Worm (Caenorhabditis elegans) whole organism, L2 larva: ENCODE data around the gene elt-1.
A peak's percentile ranks its signal among the peaks of the same experiment; 100 is the strongest.

Experiments
- C34F6.9 ChIP-seq: fragments of 150-350 bp; optimal IDR thresholded peaks from 2 replicates; lab custom pipeline; 2014; ENCODE audit warnings: missing biosample characterization, missing genetic modification characterization
- F13H6.1 ChIP-seq: sonication (generic microtip); optimal IDR thresholded peaks from 2 replicates; lab custom pipeline; 2016; ENCODE audit warnings: missing genetic modification characterization, missing compliant biosample characterization
- R02D3.7 ChIP-seq: fragments of 150-350 bp; optimal IDR thresholded peaks from 2 replicates; lab custom pipeline; 2014; ENCODE audit warnings: missing biosample characterization, missing genetic modification characterization
- Y55F3AM.14 ChIP-seq: fragments of 200-800 bp; sonication (Bioruptor generic); optimal IDR thresholded peaks from 2 replicates; lab custom pipeline; 2018; ENCODE audit warnings: mild to moderate bottlenecking, missing genetic modification characterization, missing compliant biosample characterization
- alr-1 ChIP-seq: fragments of 150-350 bp; optimal IDR thresholded peaks from 2 replicates; lab custom pipeline; 2014; ENCODE audit warnings: missing biosample characterization, missing genetic modification characterization
- aly-2 ChIP-seq: fragments of 150-350 bp; optimal IDR thresholded peaks from 2 replicates; lab custom pipeline; 2014; ENCODE audit warnings: missing biosample characterization, missing genetic modification characterization
- ama-1 ChIP-seq: fragments of 150-350 bp; optimal IDR thresholded peaks from 2 replicates; lab custom pipeline; 2018; ENCODE audit warnings: inconsistent platforms
- ceh-16 ChIP-seq: fragments of 150-350 bp; optimal IDR thresholded peaks from 2 replicates; lab custom pipeline; 2014; ENCODE audit warnings: missing biosample characterization, missing genetic modification characterization
- crh-2 ChIP-seq: sonication (generic microtip); optimal IDR thresholded peaks from 2 replicates; lab custom pipeline; 2017; ENCODE audit warnings: missing biosample characterization, missing genetic modification characterization
- egl-27 ChIP-seq: sonication (generic microtip); optimal IDR thresholded peaks from 3 replicates; lab custom pipeline; 2017; ENCODE audit warnings: missing biosample characterization, missing genetic modification reagents, missing genetic modification characterization
- elt-1 ChIP-seq: fragments of 150-350 bp; optimal IDR thresholded peaks from 2 replicates; lab custom pipeline; 2014; ENCODE audit warnings: missing biosample characterization, missing genetic modification characterization
- elt-3 ChIP-seq: sonication (generic microtip); optimal IDR thresholded peaks from 2 replicates; lab custom pipeline; 2017; ENCODE audit warnings: missing biosample characterization, missing genetic modification characterization
- fos-1 ChIP-seq: fragments of 150-350 bp; optimal IDR thresholded peaks from 2 replicates; lab custom pipeline; 2014; ENCODE audit warnings: missing biosample characterization, missing genetic modification characterization
- lin-11 ChIP-seq: fragments of 150-350 bp; sonication (generic microtip); optimal IDR thresholded peaks from 2 replicates; lab custom pipeline; 2014; ENCODE audit warnings: missing biosample characterization, missing genetic modification characterization, inconsistent platforms, mixed read lengths
- lin-13 ChIP-seq: fragments of 150-350 bp; optimal IDR thresholded peaks from 2 replicates; lab custom pipeline; 2014; ENCODE audit warnings: missing biosample characterization, missing genetic modification reagents, missing genetic modification characterization
- lin-39 ChIP-seq: fragments of 150-350 bp; optimal IDR thresholded peaks from 2 replicates; lab custom pipeline; 2014; ENCODE audit warnings: missing biosample characterization, missing genetic modification reagents, missing genetic modification characterization
- lsy-2 ChIP-seq, 2 experiments: fragments of 150-350 bp in 1 of 2; sonication (generic microtip) in 1 of 2; optimal IDR thresholded peaks; 2 replicates each; lab custom pipeline; 2014 to 2017; ENCODE audit warnings: missing biosample characterization in 2 of 2, missing genetic modification characterization in 2 of 2
- mab-5 ChIP-seq: fragments of 150-350 bp; optimal IDR thresholded peaks from 2 replicates; lab custom pipeline; 2014; ENCODE audit warnings: missing biosample characterization, missing genetic modification characterization
- mdl-1 ChIP-seq, 2 experiments: fragments of 150-350 bp in 1 of 2; sonication (generic microtip) in 1 of 2; optimal IDR thresholded peaks; 2 replicates each; lab custom pipeline; 2017; ENCODE audit warnings: missing biosample characterization in 2 of 2, missing genetic modification characterization in 2 of 2
- nhr-10 ChIP-seq: sonication (generic microtip); optimal IDR thresholded peaks from 2 replicates; lab custom pipeline; 2017; ENCODE audit warnings: missing biosample characterization, missing genetic modification characterization
- nhr-11 ChIP-seq: fragments of 150-350 bp; optimal IDR thresholded peaks from 2 replicates; lab custom pipeline; 2014; ENCODE audit warnings: missing biosample characterization, missing genetic modification characterization
- nhr-12 ChIP-seq: fragments of 150-350 bp; optimal IDR thresholded peaks from 2 replicates; lab custom pipeline; 2014; ENCODE audit warnings: missing biosample characterization, missing genetic modification characterization
- nhr-129 ChIP-seq: fragments of 150-350 bp; optimal IDR thresholded peaks from 2 replicates; lab custom pipeline; 2014; ENCODE audit warnings: missing biosample characterization, missing genetic modification characterization
- nhr-21 ChIP-seq: fragments of 150-350 bp; optimal IDR thresholded peaks from 2 replicates; lab custom pipeline; 2014; ENCODE audit warnings: missing biosample characterization, missing genetic modification characterization
- nhr-23 ChIP-seq: fragments of 150-350 bp; optimal IDR thresholded peaks from 2 replicates; lab custom pipeline; 2014; ENCODE audit warnings: missing biosample characterization, missing genetic modification reagents, missing genetic modification characterization
- nhr-237 ChIP-seq: fragments of 150-350 bp; optimal IDR thresholded peaks from 2 replicates; lab custom pipeline; 2014; ENCODE audit warnings: missing biosample characterization, missing genetic modification characterization
- nhr-25 ChIP-seq: fragments of 150-350 bp; sonication (generic microtip); optimal IDR thresholded peaks from 3 replicates; lab custom pipeline; 2014; ENCODE audit warnings: missing biosample characterization, missing genetic modification characterization
- nhr-6 ChIP-seq: fragments of 150-350 bp; optimal IDR thresholded peaks from 2 replicates; lab custom pipeline; 2014; ENCODE audit warnings: missing biosample characterization, missing genetic modification characterization
- peb-1 ChIP-seq: fragments of 150-350 bp; optimal IDR thresholded peaks from 2 replicates; lab custom pipeline; 2014; ENCODE audit warnings: missing biosample characterization, missing genetic modification characterization
- sem-4 ChIP-seq: fragments of 150-350 bp; optimal IDR thresholded peaks from 2 replicates; lab custom pipeline; 2014; ENCODE audit warnings: missing biosample characterization, missing genetic modification reagents, missing genetic modification characterization
- skn-1 ChIP-seq: sonication (generic microtip); optimal IDR thresholded peaks from 2 replicates; lab custom pipeline; 2017; ENCODE audit warnings: missing biosample characterization, missing genetic modification characterization
- sma-9 ChIP-seq, 2 experiments: fragments of 150-350 bp in 1 of 2; sonication (generic microtip) in 1 of 2; optimal IDR thresholded peaks; 2 replicates each; lab custom pipeline; 2014 to 2016; ENCODE audit warnings: missing genetic modification characterization in 2 of 2, mild to moderate bottlenecking in 1 of 2, missing biosample characterization in 1 of 2, missing compliant biosample characterization in 1 of 2, missing genetic modification reagents in 1 of 2, moderate library complexity in 1 of 2
- snpc-4 ChIP-seq: fragments of 150-350 bp; optimal IDR thresholded peaks from 2 replicates; lab custom pipeline; 2014; ENCODE audit warnings: missing biosample characterization, missing genetic modification characterization
- unc-39 ChIP-seq: fragments of 150-350 bp; optimal IDR thresholded peaks from 2 replicates; lab custom pipeline; 2014; ENCODE audit warnings: missing biosample characterization, missing genetic modification characterization
- unc-55 ChIP-seq: fragments of 150-350 bp; sonication (generic microtip); optimal IDR thresholded peaks from 3 replicates; lab custom pipeline; 2014; ENCODE audit warnings: missing biosample characterization, missing genetic modification reagents, missing genetic modification characterization
- unc-62 ChIP-seq: fragments of 150-350 bp; optimal IDR thresholded peaks from 2 replicates; lab custom pipeline; 2014; ENCODE audit warnings: missing biosample characterization, missing genetic modification reagents, missing genetic modification characterization
- ztf-1 ChIP-seq: fragments of 200-800 bp; sonication (Bioruptor generic); conservative IDR thresholded peaks from 2 replicates; pipeline ENCODE4 v1.3.6; 2022; ENCODE audit warnings: missing genetic modification characterization, missing compliant biosample characterization
- ztf-11 ChIP-seq: sonication (generic microtip); optimal IDR thresholded peaks from 2 replicates; lab custom pipeline; 2017; ENCODE audit warnings: missing biosample characterization, missing genetic modification characterization
- ztf-4 ChIP-seq: fragments of 150-350 bp; optimal IDR thresholded peaks from 2 replicates; lab custom pipeline; 2014; ENCODE audit warnings: missing biosample characterization, missing genetic modification characterization

Gene elt-1

DNA sequence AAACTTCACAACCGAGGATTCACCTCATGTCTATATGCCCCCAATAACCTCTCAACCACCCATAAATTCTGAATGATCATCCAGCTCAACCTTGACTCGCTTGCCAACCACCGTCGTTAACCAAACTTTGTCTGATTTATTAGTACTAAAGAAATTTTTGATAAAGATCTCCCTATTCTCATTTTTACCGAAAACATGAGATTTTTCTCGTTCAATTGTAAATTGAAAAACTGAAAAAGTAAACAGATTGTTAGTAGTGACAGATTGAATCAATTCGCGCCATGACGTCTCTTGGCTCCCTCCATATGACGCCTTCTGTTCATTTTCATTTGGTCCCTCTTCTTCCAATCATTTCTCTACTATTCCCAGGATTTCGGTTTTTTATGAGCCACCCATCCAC, 6.8 kb upstream of the elt-1 start:
- TF ChIP-seq elt-1 (no peak), crh-2 (tag; lab: Kevin White, UChicago) (no peak), ceh-16 (tag; lab: Kevin White, UChicago) (peak; percentile 39)

DNA sequence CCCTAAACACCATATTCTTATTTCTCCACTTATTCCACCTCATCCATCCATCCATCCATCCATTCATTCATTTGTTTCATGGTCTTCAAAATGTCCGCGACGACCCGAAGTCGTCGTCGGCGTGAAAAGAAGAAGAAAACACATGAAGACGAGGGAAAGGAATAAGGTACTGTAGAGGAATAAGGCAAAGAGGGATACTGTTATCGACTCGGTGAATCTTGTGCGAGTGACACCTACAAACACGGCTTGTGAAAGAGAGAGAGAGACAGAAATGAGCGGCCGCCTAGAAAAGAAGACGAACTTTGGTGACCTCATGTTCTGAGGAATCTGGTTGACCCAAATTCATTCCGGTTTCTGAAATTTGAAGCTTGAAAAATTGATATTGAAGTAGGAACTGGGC, 5.7 kb upstream of the elt-1 start:
- peak; percentile 40 for TF ChIP-seq elt-1
- no peak for TF ChIP-seq lin-13 (GFP tag; lab: Kevin White, UChicago)

ce11 chrIV:9610923-9611322, 3.9 kb upstream of the elt-1 start:
- no peak for TF ChIP-seq alr-1
- TF ChIP-seq crh-2 (tag; lab: Kevin White, UChicago), result peak; percentile 37
- TF ChIP-seq elt-1, result peak; percentile 26
- no peak for TF ChIP-seq mab-5 (tag; lab: Kevin White, UChicago)
- TF ChIP-seq nhr-21 (tag; lab: Kevin White, UChicago), result no peak

DNA sequence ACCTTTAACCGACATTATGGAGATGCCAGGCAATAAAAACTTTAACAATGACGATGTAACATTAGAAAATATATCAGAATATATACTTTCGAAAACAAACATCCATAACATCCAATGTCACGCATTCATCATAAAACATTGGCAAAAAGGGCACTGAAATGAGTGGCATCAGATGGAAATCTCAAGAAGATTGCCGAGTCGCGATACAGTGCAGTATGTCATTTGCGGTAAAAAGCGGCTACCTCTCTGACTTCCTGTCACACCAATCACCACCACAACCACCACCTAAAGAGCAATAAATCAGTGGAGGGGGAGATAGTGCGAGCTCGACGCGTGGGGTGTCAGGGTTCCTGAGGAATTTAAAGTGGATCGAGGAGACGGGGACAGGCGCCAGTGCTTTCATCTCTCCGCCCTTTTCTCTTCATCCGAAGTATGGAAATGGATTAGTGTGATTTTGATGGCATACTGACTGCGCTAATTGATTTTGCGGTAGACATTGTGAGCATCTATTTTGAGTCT, 1.7 kb upstream of the elt-1 start:
- TF ChIP-seq Y55F3AM.14 (GFP tag; lab: Kevin White, UChicago), result no peak
- no peak for TF ChIP-seq nhr-12 (tag; lab: Kevin White, UChicago)
- no peak for TF ChIP-seq unc-55
- TF ChIP-seq nhr-23 (tag; lab: Kevin White, UChicago), result peak; percentile 97
- TF ChIP-seq aly-2 (tag; lab: Kevin White, UChicago), result no peak
- TF ChIP-seq lin-11 (tag; lab: Kevin White, UChicago), result no peak
- TF ChIP-seq peb-1 (tag; lab: Kevin White, UChicago), result no peak
- TF ChIP-seq ztf-1 (GFP tag; lab: Robert Waterston, UW), result no peak
- TF ChIP-seq ztf-11 (tag; lab: Kevin White, UChicago), result no peak
- no peak for TF ChIP-seq mab-5 (tag; lab: Kevin White, UChicago)
- TF ChIP-seq skn-1 (tag; lab: Kevin White, UChicago), result no peak
- TF ChIP-seq F13H6.1 (tag; lab: Kevin White, UChicago), result no peak
- peak; percentile 60 for TF ChIP-seq elt-1
- TF ChIP-seq crh-2 (tag; lab: Kevin White, UChicago), result no peak

ce11 chrIV:9614060-9614459, 735 bp upstream of the elt-1 start:
- TF ChIP-seq nhr-23 (tag; lab: Kevin White, UChicago), result peak; percentile 99
- TF ChIP-seq peb-1 (tag; lab: Kevin White, UChicago), result no peak
- TF ChIP-seq C34F6.9 (tag; lab: Kevin White, UChicago), result no peak
- TF ChIP-seq sma-9 (GFP tag; optimal IDR thresholded peaks at IDR 0.05; lab: Kevin White, UChicago), result peak; percentile 46
- no peak for TF ChIP-seq sma-9 (tag; optimal IDR thresholded peaks at IDR 0.05; lab: Kevin White, UChicago)
- TF ChIP-seq lsy-2 (tag; optimal IDR thresholded peaks at IDR 0.05; lab: Kevin White, UChicago), result no peak
- TF ChIP-seq unc-39 (tag; lab: Kevin White, UChicago), result no peak
- no peak for TF ChIP-seq nhr-12 (tag; lab: Kevin White, UChicago)
- TF ChIP-seq ama-1, result no peak
- TF ChIP-seq mdl-1 (tag; optimal IDR thresholded peaks at IDR 0.05; lab: Kevin White, UChicago), result no peak
- TF ChIP-seq elt-1, result peak; percentile 93

DNA sequence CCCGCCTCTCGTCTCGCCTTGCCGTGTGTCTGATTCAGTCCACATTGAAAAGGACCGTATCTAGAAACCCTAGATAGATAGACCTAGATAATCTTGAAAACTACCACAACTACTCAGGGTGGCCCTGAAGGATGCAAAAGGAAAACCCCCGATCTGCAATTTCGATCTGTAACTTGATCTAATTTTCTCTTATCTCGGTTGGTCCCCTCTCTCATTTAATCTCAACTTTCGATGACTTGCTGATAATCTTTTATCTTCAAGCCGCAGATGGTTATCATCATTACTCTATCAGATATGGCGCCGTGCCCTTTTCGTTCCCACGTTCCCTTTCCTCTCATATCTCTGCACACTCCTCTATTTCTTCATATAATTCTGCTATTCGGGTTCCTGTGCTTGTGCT, 716 bp downstream of the elt-1 start:
- TF ChIP-seq ama-1, result no peak
- peak; percentile 86 for TF ChIP-seq egl-27
- peak; percentile 100 for TF ChIP-seq elt-1
- no peak for TF ChIP-seq nhr-6 (tag; lab: Kevin White, UChicago)
- peak; percentile 84 for TF ChIP-seq nhr-25 (tag; lab: Kevin White, UChicago)
- TF ChIP-seq ztf-11 (tag; lab: Kevin White, UChicago), result no peak
- peak; percentile 100 for TF ChIP-seq nhr-23 (tag; lab: Kevin White, UChicago)
- TF ChIP-seq elt-3, result no peak
- TF ChIP-seq mdl-1 (tag; optimal IDR thresholded peaks at IDR 0.05; lab: Kevin White, UChicago), result no peak
- no peak for TF ChIP-seq unc-62 (GFP tag; lab: Kevin White, UChicago)
- TF ChIP-seq aly-2 (tag; lab: Kevin White, UChicago), result no peak
- TF ChIP-seq nhr-21 (tag; lab: Kevin White, UChicago), result no peak
- TF ChIP-seq ztf-4 (tag; lab: Kevin White, UChicago), result no peak
- no peak for TF ChIP-seq Y55F3AM.14 (GFP tag; lab: Kevin White, UChicago)
- no peak for TF ChIP-seq mab-5 (tag; lab: Kevin White, UChicago)
- no peak for TF ChIP-seq unc-39 (tag; lab: Kevin White, UChicago)
- peak; percentile 98 for TF ChIP-seq ceh-16 (tag; lab: Kevin White, UChicago)
- TF ChIP-seq nhr-12 (tag; lab: Kevin White, UChicago), result no peak
- no peak for TF ChIP-seq nhr-237 (tag; lab: Kevin White, UChicago)
- TF ChIP-seq C34F6.9 (tag; lab: Kevin White, UChicago), result no peak
- TF ChIP-seq fos-1 (tag; lab: Kevin White, UChicago), result no peak
- no peak for TF ChIP-seq snpc-4 (tag; lab: Kevin White, UChicago)
- no peak for TF ChIP-seq nhr-11 (tag; lab: Kevin White, UChicago)
- TF ChIP-seq peb-1 (tag; lab: Kevin White, UChicago), result no peak
- no peak for TF ChIP-seq lin-13 (GFP tag; lab: Kevin White, UChicago)
- TF ChIP-seq alr-1, result no peak
- TF ChIP-seq sma-9 (GFP tag; optimal IDR thresholded peaks at IDR 0.05; lab: Kevin White, UChicago), result peak; percentile 94
- TF ChIP-seq sma-9 (tag; optimal IDR thresholded peaks at IDR 0.05; lab: Kevin White, UChicago), result no peak
- TF ChIP-seq nhr-10 (tag; lab: Kevin White, UChicago), result no peak
- TF ChIP-seq lin-39 (tag; lab: Kevin White, UChicago), result no peak
- no peak for TF ChIP-seq R02D3.7 (tag; lab: Kevin White, UChicago)
- no peak for TF ChIP-seq F13H6.1 (tag; lab: Kevin White, UChicago)
- peak; percentile 70 for TF ChIP-seq sem-4 (tag; lab: Kevin White, UChicago)
- TF ChIP-seq nhr-129, result no peak
